Fruit fly (Drosophila melanogaster) whole organism, adult: ENCODE measurements around the gene dikar.

Experiments
- CG11617 ChIP-seq: fragments of 200-800 bp; sonication (Bioruptor generic); optimal IDR thresholded peaks from 2 replicates; lab custom pipeline; 2017; ENCODE audit warnings: mild to moderate bottlenecking, missing biosample characterization, missing genetic modification reagents, missing genetic modification characterization
- CG12768 ChIP-seq: fragments of 200-800 bp; sonication (Bioruptor generic); optimal IDR thresholded peaks from 2 replicates; lab custom pipeline; 2017; ENCODE audit warnings: missing biosample characterization, missing genetic modification characterization, mild to moderate bottlenecking, moderate library complexity, missing genetic modification reagents
- CG14711 ChIP-seq: fragments of 200-800 bp; sonication (Bioruptor generic); optimal IDR thresholded peaks from 2 replicates; lab custom pipeline; 2018; ENCODE audit warnings: missing biosample characterization, mild to moderate bottlenecking, missing genetic modification characterization, moderate library complexity
- CG1620 ChIP-seq: fragments of 200-800 bp; sonication (Bioruptor generic); optimal IDR thresholded peaks from 2 replicates; lab custom pipeline; 2016; ENCODE audit warnings: missing biosample characterization, missing genetic modification characterization
- CG33017 ChIP-seq: fragments of 200-800 bp; sonication (Bioruptor generic); optimal IDR thresholded peaks from 2 replicates; lab custom pipeline; 2018; ENCODE audit warnings: missing biosample characterization, mild to moderate bottlenecking, missing genetic modification characterization, moderate library complexity
- CG5204 ChIP-seq: fragments of 200-800 bp; sonication (Bioruptor generic); optimal IDR thresholded peaks from 2 replicates; lab custom pipeline; 2016; ENCODE audit warnings: missing biosample characterization, missing genetic modification characterization
- CG7045 ChIP-seq: fragments of 200-800 bp; sonication (Bioruptor generic); optimal IDR thresholded peaks from 2 replicates; lab custom pipeline; 2017; ENCODE audit warnings: missing biosample characterization, mild to moderate bottlenecking, missing genetic modification characterization
- CG7101 ChIP-seq: fragments of 200-800 bp; sonication (Bioruptor generic); optimal IDR thresholded peaks from 2 replicates; lab custom pipeline; 2018; ENCODE audit warnings: missing biosample characterization, mild to moderate bottlenecking, missing genetic modification characterization, moderate library complexity
- Clk ChIP-seq: fragments of 200-800 bp; sonication (Bioruptor generic); optimal IDR thresholded peaks from 2 replicates; lab custom pipeline; 2017; ENCODE audit warnings: missing biosample characterization, missing genetic modification characterization
- Crg-1 ChIP-seq: fragments of 200-800 bp; sonication (Bioruptor generic); optimal IDR thresholded peaks from 2 replicates; lab custom pipeline; 2016; ENCODE audit warnings: missing biosample characterization, missing genetic modification characterization
- Hr96 ChIP-seq: fragments of 200-800 bp; sonication (Bioruptor generic); optimal IDR thresholded peaks from 2 replicates; lab custom pipeline; 2016; ENCODE audit warnings: missing biosample characterization, missing genetic modification characterization
- Mnt ChIP-seq: fragments of 200-800 bp; sonication (Bioruptor generic); optimal IDR thresholded peaks from 2 replicates; lab custom pipeline; 2016; ENCODE audit warnings: missing biosample characterization, mild to moderate bottlenecking, missing genetic modification characterization
- bab1 ChIP-seq: fragments of 200-800 bp; sonication (Bioruptor generic); optimal IDR thresholded peaks from 3 replicates; lab custom pipeline; 2019; ENCODE audit warnings: missing biosample characterization, mild to moderate bottlenecking, missing genetic modification characterization, moderate library complexity
- cic ChIP-seq: fragments of 200-800 bp; sonication (Bioruptor generic); optimal IDR thresholded peaks from 2 replicates; lab custom pipeline; 2017; ENCODE audit warnings: missing biosample characterization, mild to moderate bottlenecking, missing genetic modification characterization, moderate library complexity
- cnc ChIP-seq, 2 experiments: fragments of >200 bp; optimal IDR thresholded peaks; 2 replicates each; lab custom pipeline; 2017
- kay ChIP-seq: fragments of 200-800 bp; sonication (Bioruptor generic); peaks from one replicate; lab custom pipeline; 2016; ENCODE audit warnings: missing biosample characterization, missing genetic modification characterization, borderline replicate concordance
- ovo ChIP-seq: fragments of 200-800 bp; sonication (Bioruptor generic); optimal IDR thresholded peaks from 2 replicates; lab custom pipeline; 2016; ENCODE audit warnings: missing biosample characterization, missing genetic modification characterization
- pad ChIP-seq: fragments of 200-800 bp; sonication (Bioruptor generic); optimal IDR thresholded peaks from 3 replicates; lab custom pipeline; 2017; ENCODE audit warnings: missing biosample characterization, missing genetic modification characterization, mild to moderate bottlenecking, moderate library complexity, missing genetic modification reagents
- tj ChIP-seq: fragments of 200-800 bp; sonication (Bioruptor generic); optimal IDR thresholded peaks from 3 replicates; lab custom pipeline; 2017; ENCODE audit warnings: missing biosample characterization, mild to moderate bottlenecking, missing genetic modification characterization, moderate library complexity
- toe ChIP-seq: fragments of 200-800 bp; sonication (Bioruptor generic); optimal IDR thresholded peaks from 2 replicates; lab custom pipeline; 2016; ENCODE audit warnings: missing biosample characterization, missing genetic modification characterization

Gene dikar

DNA sequence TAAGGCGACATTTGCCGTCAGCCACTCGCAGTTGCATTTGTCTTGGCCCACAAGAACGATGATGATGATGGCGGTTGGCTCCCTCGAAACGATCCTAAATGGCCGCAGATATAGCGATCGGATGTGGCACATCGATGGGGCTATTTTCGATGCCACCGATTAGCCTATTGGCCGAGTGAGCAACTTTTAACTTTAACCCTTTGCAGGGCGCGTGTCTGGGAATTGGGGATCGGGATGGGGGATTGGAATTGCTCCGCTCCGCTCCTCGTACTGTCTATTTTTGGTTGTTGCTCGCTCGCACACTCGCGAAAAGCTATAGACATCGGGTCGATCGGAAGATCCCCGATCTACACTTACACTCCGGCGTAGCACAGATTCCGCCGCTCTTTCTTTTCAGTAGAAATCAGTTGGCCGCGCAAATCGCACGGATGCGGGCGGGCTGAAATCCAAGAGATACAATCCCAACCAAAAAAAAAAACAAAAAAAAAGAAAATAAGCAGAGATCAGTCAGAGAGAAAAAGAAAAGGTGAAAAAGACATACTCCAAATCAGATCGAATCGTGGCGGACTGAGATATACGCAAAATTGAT, 38.4 kb downstream of the dikar start, which contains the start of gene CG8519:
Gene CG8519 (plus strand): TSS at position 393 of the 589 bp plus-strand sequence.
- no peak for TF ChIP-seq Crg-1 (GFP tag; lab: Kevin White, UChicago)
- no peak for TF ChIP-seq bab1 (GFP tag; lab: Kevin White, UChicago)
- no peak for TF ChIP-seq CG1620
- no peak for TF ChIP-seq CG7101 (tag; lab: Kevin White, UChicago)
- TF ChIP-seq kay (GFP tag; lab: Kevin White, UChicago) = no peak
- TF ChIP-seq CG5204 = no peak
- no peak for TF ChIP-seq CG33017 (tag; lab: Kevin White, UChicago)
- no peak for TF ChIP-seq Mnt (GFP tag; lab: Kevin White, UChicago)
- no peak for TF ChIP-seq CG11617 (GFP tag; lab: Kevin White, UChicago)
- TF ChIP-seq CG7045 (GFP tag; lab: Kevin White, UChicago) = no peak
- TF ChIP-seq CG14711 (tag; lab: Kevin White, UChicago) = no peak
- TF ChIP-seq ovo = no peak
- no peak for TF ChIP-seq CG12768 (GFP tag; lab: Kevin White, UChicago)
- TF ChIP-seq toe (GFP tag; lab: Kevin White, UChicago) = no peak
- no peak for TF ChIP-seq Hr96 (GFP tag; lab: Kevin White, UChicago)
- TF ChIP-seq cic (GFP tag; lab: Kevin White, UChicago) = no peak
- no peak for TF ChIP-seq tj (GFP tag; lab: Kevin White, UChicago)
- no peak for TF ChIP-seq pad
- TF ChIP-seq cnc (optimal IDR thresholded peaks at IDR 0.05; lab: Kevin White, UChicago) = no peak
- no peak for TF ChIP-seq Clk (GFP tag; lab: Kevin White, UChicago)

- TF ChIP-seq Hr96 (GFP tag; lab: Kevin White, UChicago) = no peak
- TF ChIP-seq kay (GFP tag; lab: Kevin White, UChicago) = no peak
- no peak for TF ChIP-seq Mnt (GFP tag; lab: Kevin White, UChicago)
- TF ChIP-seq CG12768 (GFP tag; lab: Kevin White, UChicago) = no peak
- TF ChIP-seq tj (GFP tag; lab: Kevin White, UChicago) = peak; percentile 17
- no peak for TF ChIP-seq cnc (optimal IDR thresholded peaks at IDR 0.05; lab: Kevin White, UChicago)
- no peak for TF ChIP-seq cic (GFP tag; lab: Kevin White, UChicago)
- TF ChIP-seq Clk (GFP tag; lab: Kevin White, UChicago) = no peak
- TF ChIP-seq toe (GFP tag; lab: Kevin White, UChicago) = peak; percentile 6
- no peak for TF ChIP-seq CG7045 (GFP tag; lab: Kevin White, UChicago)
- TF ChIP-seq CG1620 = no peak
- peak; percentile 30 for TF ChIP-seq pad
- TF ChIP-seq CG33017 (tag; lab: Kevin White, UChicago) = no peak
- no peak for TF ChIP-seq Crg-1 (GFP tag; lab: Kevin White, UChicago)
- TF ChIP-seq CG7101 (tag; lab: Kevin White, UChicago) = peak; percentile 7
- TF ChIP-seq bab1 (GFP tag; lab: Kevin White, UChicago) = peak; percentile 38
- no peak for TF ChIP-seq CG14711 (tag; lab: Kevin White, UChicago)
- no peak for TF ChIP-seq ovo
- no peak for TF ChIP-seq CG5204
- peak; percentile 18 for TF ChIP-seq CG11617 (GFP tag; lab: Kevin White, UChicago)
Measured at dm6 chr3L:6703368-6703807, 39.6 kb downstream of the dikar start, which contains the start of gene SP1173. TSS of gene SP1173 (minus strand) at chr3L:6703521.

DNA sequence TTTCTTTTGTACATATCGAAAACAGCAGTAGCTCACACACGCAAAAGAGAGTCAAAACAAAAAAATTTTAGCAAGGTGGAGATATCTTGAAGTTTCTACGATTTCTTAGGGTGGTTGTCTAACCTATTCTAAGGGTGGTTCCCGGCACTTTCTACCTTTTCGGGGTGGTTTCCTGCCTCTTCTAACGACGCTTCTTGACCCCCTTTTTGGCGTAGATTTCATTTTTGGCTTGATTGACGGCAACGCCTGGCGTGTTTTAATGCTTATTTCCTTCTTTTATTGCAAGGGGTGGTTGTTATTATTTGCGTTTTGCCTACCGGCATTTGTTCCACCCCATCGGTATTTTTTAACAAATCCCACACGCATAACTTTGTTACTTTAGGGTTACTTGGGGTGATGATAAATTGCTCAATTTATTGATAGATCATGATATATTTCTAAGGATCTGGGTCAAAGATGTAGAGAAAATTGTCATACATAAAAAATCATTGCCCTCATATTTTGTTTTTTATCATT, 41.9 kb downstream of the dikar start:
- no peak for TF ChIP-seq CG5204
- TF ChIP-seq Mnt (GFP tag; lab: Kevin White, UChicago) = no peak
- no peak for TF ChIP-seq pad
- no peak for TF ChIP-seq CG11617 (GFP tag; lab: Kevin White, UChicago)
- no peak for TF ChIP-seq tj (GFP tag; lab: Kevin White, UChicago)
- no peak for TF ChIP-seq CG7101 (tag; lab: Kevin White, UChicago)
- no peak for TF ChIP-seq toe (GFP tag; lab: Kevin White, UChicago)
- TF ChIP-seq CG1620 = no peak
- no peak for TF ChIP-seq Clk (GFP tag; lab: Kevin White, UChicago)
- no peak for TF ChIP-seq CG12768 (GFP tag; lab: Kevin White, UChicago)
- no peak for TF ChIP-seq cnc (optimal IDR thresholded peaks at IDR 0.05; lab: Kevin White, UChicago)
- TF ChIP-seq Hr96 (GFP tag; lab: Kevin White, UChicago) = no peak
- no peak for TF ChIP-seq CG33017 (tag; lab: Kevin White, UChicago)
- no peak for TF ChIP-seq ovo
- no peak for TF ChIP-seq kay (GFP tag; lab: Kevin White, UChicago)
- TF ChIP-seq CG7045 (GFP tag; lab: Kevin White, UChicago) = no peak

dm6 chr3L:6697353-6697752, 45.6 kb downstream of the dikar start:
- TF ChIP-seq CG7045 (GFP tag; lab: Kevin White, UChicago) (no peak), toe (GFP tag; lab: Kevin White, UChicago) (no peak), cic (GFP tag; lab: Kevin White, UChicago) (no peak), bab1 (GFP tag; lab: Kevin White, UChicago) (no peak)

- TF ChIP-seq cnc (optimal IDR thresholded peaks at IDR 0.05; lab: Kevin White, UChicago) (no peak), bab1 (GFP tag; lab: Kevin White, UChicago) (no peak), toe (GFP tag; lab: Kevin White, UChicago) (no peak)
Measured at dm6 chr3L:6694181-6694580, 48.8 kb downstream of the dikar start.

DNA sequence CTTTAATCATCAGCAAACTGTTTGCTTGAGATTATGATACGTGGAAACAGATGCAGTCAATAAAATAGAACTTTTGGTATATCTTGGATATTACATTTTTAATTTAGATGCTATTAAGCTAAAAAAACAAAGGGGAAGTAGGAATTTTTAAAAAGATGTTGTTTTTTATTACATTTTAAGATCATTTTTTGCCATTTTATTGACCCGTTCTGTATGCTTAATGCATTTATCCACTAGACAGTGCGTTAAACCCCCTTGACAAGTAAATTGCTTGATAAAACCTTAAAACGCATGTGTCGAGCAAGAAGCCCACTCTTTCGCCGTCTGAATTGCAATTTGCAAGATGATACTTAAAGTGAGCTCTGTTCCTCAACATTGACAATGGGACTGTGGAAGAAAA, 49.8 kb downstream of the dikar start:
- TF ChIP-seq bab1 (GFP tag; lab: Kevin White, UChicago) (no peak), toe (GFP tag; lab: Kevin White, UChicago) (no peak), cnc (optimal IDR thresholded peaks at IDR 0.05; lab: Kevin White, UChicago) (no peak), ovo (no peak), CG33017 (tag; lab: Kevin White, UChicago) (no peak), CG1620 (no peak), kay (GFP tag; lab: Kevin White, UChicago) (no peak)
